Worm (Caenorhabditis elegans): ENCODE data around the gene C18H7.1.

- TF ChIP-seq C34B4.2 (tag; optimal IDR thresholded peaks at IDR 0.05): no peak
- TF ChIP-seq lir-3 (tag; optimal IDR thresholded peaks at IDR 0.05; ENCODE audit: poor library complexity): no peak
- no peak for TF ChIP-seq ces-1 (GFP tag; optimal IDR thresholded peaks at IDR 0.05)
- no peak for TF ChIP-seq pqm-1 (tag; optimal IDR thresholded peaks at IDR 0.05)
- TF ChIP-seq egl-27 (tag; optimal IDR thresholded peaks at IDR 0.05): no peak
- TF ChIP-seq lin-13 (GFP tag; optimal IDR thresholded peaks at IDR 0.05): no peak
- TF ChIP-seq isw-1 (GFP tag; IDR thresholded peaks at IDR 0.05): no peak
- TF ChIP-seq mab-9 (GFP tag; IDR thresholded peaks at IDR 0.05): no peak
These were observed 2.2 kb upstream of the C18H7.1 start for ce11 chrIV:613155-613554.
